Fruit fly (Drosophila melanogaster) whole organism, pupa: ENCODE results near the gene CG15283.

Source experiments
- CG12605 ChIP-seq: fragments of 200-800 bp; sonication (Bioruptor generic); IDR thresholded peaks from 2 replicates; pipeline ENCODE4 v1.3.6; 2022; ENCODE audit warnings: missing biosample characterization, missing genetic modification characterization
- CG14655 ChIP-seq: fragments of 200-800 bp; sonication (Bioruptor generic); optimal IDR thresholded peaks from 3 replicates; lab custom pipeline; 2017; ENCODE audit warnings: mild to moderate bottlenecking, missing biosample characterization, missing genetic modification reagents, missing genetic modification characterization
- CG15710 ChIP-seq: fragments of 200-800 bp; sonication (Bioruptor generic); optimal IDR thresholded peaks from 2 replicates; lab custom pipeline; 2018; ENCODE audit warnings: missing biosample characterization, mild to moderate bottlenecking, missing genetic modification characterization, moderate library complexity
- CG17806 ChIP-seq: fragments of 200-800 bp; sonication (Bioruptor generic); optimal IDR thresholded peaks from 2 replicates; lab custom pipeline; 2018; ENCODE audit warnings: missing biosample characterization, mild to moderate bottlenecking, missing genetic modification characterization, moderate library complexity
- CG32121 ChIP-seq: fragments of 200-800 bp; sonication (Bioruptor generic); IDR thresholded peaks from 2 replicates; pipeline ENCODE4 v1.3.6; 2022; ENCODE audit warnings: missing biosample characterization, missing genetic modification characterization
- CG8159 ChIP-seq: fragments of 200-800 bp; sonication (Bioruptor generic); optimal IDR thresholded peaks from 3 replicates; lab custom pipeline; 2018; ENCODE audit warnings: missing biosample characterization, mild to moderate bottlenecking, missing genetic modification characterization, moderate library complexity
- CG8301 ChIP-seq: fragments of 200-800 bp; sonication (Bioruptor generic); optimal IDR thresholded peaks from 2 replicates; lab custom pipeline; 2018; ENCODE audit warnings: missing biosample characterization, mild to moderate bottlenecking, missing genetic modification characterization
- CG9948 ChIP-seq: fragments of 200-800 bp; sonication (Bioruptor generic); optimal IDR thresholded peaks from 2 replicates; lab custom pipeline; 2018; ENCODE audit warnings: missing biosample characterization, mild to moderate bottlenecking, missing genetic modification characterization, moderate library complexity
- EcR ChIP-seq: fragments of 200-800 bp; sonication (Bioruptor generic); optimal IDR thresholded peaks from 3 replicates; lab custom pipeline; 2019; ENCODE audit warnings: missing biosample characterization, missing genetic modification characterization, mild to moderate bottlenecking, moderate library complexity, missing genetic modification reagents
- Pif1B ChIP-seq: fragments of 200-800 bp; sonication (Bioruptor generic); optimal IDR thresholded peaks from 3 replicates; lab custom pipeline; 2016; ENCODE audit warnings: missing biosample characterization, missing genetic modification characterization
- Snoo ChIP-seq: fragments of 200-800 bp; sonication (Bioruptor generic); optimal IDR thresholded peaks from 3 replicates; lab custom pipeline; 2017; ENCODE audit warnings: missing biosample characterization, mild to moderate bottlenecking, missing genetic modification characterization, inconsistent platforms

CG15283 gene

DNA sequence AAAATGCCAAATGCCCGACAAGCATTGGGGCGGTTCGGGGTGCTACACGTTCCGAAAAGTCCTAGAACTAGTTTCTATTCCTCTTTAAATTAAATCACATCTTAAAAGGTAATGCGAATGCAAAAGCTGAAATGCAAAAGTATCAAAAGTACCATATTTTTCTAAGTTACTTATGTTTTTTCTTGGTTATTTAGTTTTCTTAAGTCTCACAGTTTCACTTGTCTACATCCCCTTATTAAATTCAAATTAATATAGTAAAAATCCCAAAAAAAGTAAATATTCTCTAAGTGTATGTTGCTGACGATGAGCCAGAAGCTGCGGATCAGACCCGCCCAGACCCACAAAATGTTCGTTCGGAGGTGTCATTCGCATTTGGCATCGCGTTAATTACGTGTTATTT lies 50.0 kb downstream of the CG15283 start:
- peak; percentile 64 for TF ChIP-seq CG8159
- peak; percentile 55 for TF ChIP-seq CG14655
- TF ChIP-seq CG15710, result peak; percentile 1
- no peak for TF ChIP-seq CG12605
- TF ChIP-seq Pif1B (GFP tag; lab: Kevin White, UChicago), result no peak
- TF ChIP-seq CG32121 (GFP tag; lab: Robert Waterston, UW), result peak; percentile 8; the same call in 1 of the 2 replicates
- no peak for TF ChIP-seq EcR
- TF ChIP-seq Snoo (tag; lab: Kevin White, UChicago), result peak; percentile 27
- TF ChIP-seq CG17806, result peak; percentile 36
- peak; percentile 41 for TF ChIP-seq CG8301
- peak; percentile 18 for TF ChIP-seq CG9948 (tag; lab: Kevin White, UChicago)
- TF ChIP-seq, all 21 proteins: peak for 8
